Worm (Caenorhabditis elegans) whole organism, midembryonic: ENCODE measurements around the gene vrk-1.

Experiments used
- cog-1 ChIP-seq: sonication (generic microtip); optimal IDR thresholded peaks from 2 replicates; lab custom pipeline; 2016; ENCODE audit warnings: missing genetic modification characterization, missing compliant biosample characterization
- klf-2 ChIP-seq: fragments of 200-800 bp; sonication (Bioruptor generic); conservative IDR thresholded peaks from 2 replicates; pipeline ENCODE4 v1.3.6; 2022; ENCODE audit warnings: missing genetic modification reagents, missing genetic modification characterization, missing compliant biosample characterization
- ref-1 ChIP-seq: fragments of 200-800 bp; sonication (Bioruptor generic); conservative IDR thresholded peaks from 2 replicates; pipeline ENCODE4 v1.3.6; 2022; ENCODE audit warnings: missing genetic modification reagents, missing genetic modification characterization, missing compliant biosample characterization
- tab-1 ChIP-seq: fragments of 200-800 bp; sonication (Bioruptor generic); IDR thresholded peaks from 2 replicates; pipeline ENCODE4 v1.3.6; 2022; ENCODE audit warnings: missing genetic modification characterization, missing compliant biosample characterization
- ztf-29 ChIP-seq: fragments of 200-800 bp; sonication (Bioruptor generic); IDR thresholded peaks from 2 replicates; pipeline ENCODE4 v1.3.6; 2022; ENCODE audit warnings: missing genetic modification reagents, missing genetic modification characterization, missing compliant biosample characterization

ce11 chrII:5944268-5944667, 22.5 kb downstream of the vrk-1 start, which contains the start of gene B0034.2:
- TF ChIP-seq ztf-29 (GFP tag; lab: Robert Waterston, UW), result no peak
- no peak for TF ChIP-seq tab-1
- no peak for TF ChIP-seq klf-2 (GFP tag; lab: Robert Waterston, UW)
- no peak for TF ChIP-seq ref-1 (GFP tag; lab: Robert Waterston, UW)
- no peak for TF ChIP-seq cog-1 (tag; lab: Kevin White, UChicago)
